Fruit fly (Drosophila melanogaster): Measurements from ENCODE around the gene Mipp1.

The Mipp1 gene

DNA sequence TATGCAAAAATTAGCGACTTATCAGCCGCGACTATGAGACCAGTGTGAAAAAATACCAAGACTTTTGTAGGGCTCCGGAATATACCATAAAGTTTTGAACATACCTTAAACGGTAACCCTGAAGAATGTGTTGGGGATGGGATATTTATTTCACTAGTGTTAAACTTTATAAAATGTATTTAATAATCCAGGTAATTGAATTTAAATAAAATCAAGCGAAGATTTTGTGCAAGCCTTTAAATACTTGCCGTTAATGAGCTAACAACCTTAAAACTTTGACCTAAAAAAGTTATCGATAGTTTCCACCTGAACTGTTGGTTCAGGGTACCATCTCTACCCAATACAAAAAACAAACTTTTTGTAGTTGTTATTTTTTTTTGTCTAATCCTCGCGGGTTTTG, 39.0 kb upstream of the Mipp1 start, which contains the start of gene CG4101 (continued):
- no peak for TF ChIP-seq prd (optimal IDR thresholded peaks at IDR 0.05)
- peak; percentile 85 for TF ChIP-seq prd (GFP tag; IDR thresholded peaks at IDR 0.05)
- TF ChIP-seq Antp (GFP tag; optimal IDR thresholded peaks at IDR 0.05): peak; percentile 68
- no peak for TF ChIP-seq dimm (GFP tag; IDR thresholded peaks at IDR 0.05)
- no peak for TF ChIP-seq Hr78 (GFP tag; optimal IDR thresholded peaks at IDR 0.05)
- TF ChIP-seq NC2β (GFP tag; optimal IDR thresholded peaks at IDR 0.05): peak; percentile 73
- no peak for TF ChIP-seq pros (GFP tag; optimal IDR thresholded peaks at IDR 0.05)
- TF ChIP-seq zfh1 (GFP tag; IDR thresholded peaks at IDR 0.05): peak; percentile 76
- peak; percentile 39 for TF ChIP-seq Dp (GFP tag; optimal IDR thresholded peaks at IDR 0.05)
- TF ChIP-seq wor (GFP tag; IDR thresholded peaks at IDR 0.05): peak; percentile 57; the same call in 1 of the 2 replicates
- peak; percentile 57 for TF ChIP-seq CG3065 (GFP tag; optimal IDR thresholded peaks at IDR 0.05)
- TF ChIP-seq HLH54F (GFP tag; optimal IDR thresholded peaks at IDR 0.05): peak; percentile 79
- peak; percentile 91 for TF ChIP-seq B-H2 (GFP tag; optimal IDR thresholded peaks at IDR 0.05)
- TF ChIP-seq cwo (GFP tag; optimal IDR thresholded peaks at IDR 0.05): peak; percentile 50
- TF ChIP-seq CG17612 (GFP tag; IDR thresholded peaks at IDR 0.05): no peak
- TF ChIP-seq lov (optimal IDR thresholded peaks at IDR 0.05): no peak
- TF ChIP-seq lov (GFP tag; IDR thresholded peaks at IDR 0.05): peak; percentile 33; the same call in 1 of the 3 replicates
- peak; percentile 48 for TF ChIP-seq her (GFP tag; optimal IDR thresholded peaks at IDR 0.05)
- peak; percentile 74 for TF ChIP-seq CG13624 (GFP tag; optimal IDR thresholded peaks at IDR 0.05)
- TF ChIP-seq bigmax (GFP tag; optimal IDR thresholded peaks at IDR 0.05): no peak
- TF ChIP-seq ems (GFP tag; optimal IDR thresholded peaks at IDR 0.05): peak; percentile 81
- TF ChIP-seq en (GFP tag; optimal IDR thresholded peaks at IDR 0.05): peak; percentile 47
- TF ChIP-seq CG1529 (GFP tag; optimal IDR thresholded peaks at IDR 0.05): peak; percentile 43
- TF ChIP-seq Oaz (GFP tag; IDR thresholded peaks at IDR 0.05): no peak
- TF ChIP-seq CG18619 (GFP tag; optimal IDR thresholded peaks at IDR 0.05): peak; percentile 50
- TF ChIP-seq klu (GFP tag; IDR thresholded peaks at IDR 0.05): peak; percentile 75
- peak; percentile 65 for TF ChIP-seq CG8765 (GFP tag; IDR thresholded peaks at IDR 0.05)
- TF ChIP-seq CG9609 (GFP tag; optimal IDR thresholded peaks at IDR 0.05): peak; percentile 62
- peak; percentile 71 for TF ChIP-seq CG14050 (GFP tag; IDR thresholded peaks at IDR 0.05)
- TF ChIP-seq salm (tag; optimal IDR thresholded peaks at IDR 0.05): peak; percentile 5
- peak; percentile 11 for TF ChIP-seq NK7.1 (GFP tag; optimal IDR thresholded peaks at IDR 0.05)
- peak; percentile 72 for TF ChIP-seq CG9727 (GFP tag; optimal IDR thresholded peaks at IDR 0.05)
- TF ChIP-seq Myb (GFP tag; optimal IDR thresholded peaks at IDR 0.05): peak; percentile 62
- TF ChIP-seq Dad (GFP tag; optimal IDR thresholded peaks at IDR 0.05): peak; percentile 41
- TF ChIP-seq esg (GFP tag; conservative IDR thresholded peaks at IDR 0.05): peak; percentile 74
- peak; percentile 64 for TF ChIP-seq CG12219 (GFP tag; optimal IDR thresholded peaks at IDR 0.05)
- TF ChIP-seq CG8281 (tag; optimal IDR thresholded peaks at IDR 0.05): peak; percentile 37
- TF ChIP-seq CG5953 (GFP tag; IDR thresholded peaks at IDR 0.05): no peak
- TF ChIP-seq CG5245 (GFP tag; optimal IDR thresholded peaks at IDR 0.05): peak; percentile 55
- peak; percentile 88 for TF ChIP-seq nmo (GFP tag; optimal IDR thresholded peaks at IDR 0.05)
- peak; percentile 31 for TF ChIP-seq CG3407 (GFP tag; optimal IDR thresholded peaks at IDR 0.05)
- TF ChIP-seq CG11093 (GFP tag; IDR thresholded peaks at IDR 0.05): peak; percentile 68; the same call in 2 of the 3 replicates
- TF ChIP-seq trem (tag; optimal IDR thresholded peaks at IDR 0.05): peak; percentile 86
- peak; percentile 65 for TF ChIP-seq tup (GFP tag; optimal IDR thresholded peaks at IDR 0.05)
- TF ChIP-seq CG10565 (GFP tag; optimal IDR thresholded peaks at IDR 0.05): peak; percentile 42
- TF ChIP-seq ro (GFP tag; IDR thresholded peaks at IDR 0.05): 0 out of 2 replicates have a peak, but pooled peaks have one; percentile 28
- peak; percentile 75 for TF ChIP-seq Abd-B (GFP tag; optimal IDR thresholded peaks at IDR 0.05)
- peak; percentile 29; the same call in 1 of the 2 replicates for TF ChIP-seq Gsc (GFP tag; IDR thresholded peaks at IDR 0.05)
- peak; percentile 11 for TF ChIP-seq Vsx1 (GFP tag; optimal IDR thresholded peaks at IDR 0.05)
- peak; percentile 80 for TF ChIP-seq tgo (GFP tag; IDR thresholded peaks at IDR 0.05)
- TF ChIP-seq CG1603 (tag; optimal IDR thresholded peaks at IDR 0.05): peak; percentile 71
- peak; percentile 21 for TF ChIP-seq emc (GFP tag; optimal IDR thresholded peaks at IDR 0.05)
